Worm (Caenorhabditis elegans) whole organism, L1 larva: ENCODE measurements around the gene srh-129.

Experiments
- fkh-10 ChIP-seq: sonication (generic microtip); optimal IDR thresholded peaks from 2 replicates; lab custom pipeline; 2017; ENCODE audit warnings: missing biosample characterization, missing genetic modification reagents, missing genetic modification characterization
- fos-1 ChIP-seq: fragments of 150-350 bp; optimal IDR thresholded peaks from 2 replicates; lab custom pipeline; 2014; ENCODE audit warnings: missing biosample characterization, missing genetic modification characterization
- lin-13 ChIP-seq: fragments of 150-350 bp; optimal IDR thresholded peaks from 2 replicates; lab custom pipeline; 2014; ENCODE audit warnings: missing biosample characterization, missing genetic modification reagents, missing genetic modification characterization
- skn-1 ChIP-seq: fragments of 150-350 bp; optimal IDR thresholded peaks from 2 replicates; lab custom pipeline; 2014; ENCODE audit warnings: missing biosample characterization, missing genetic modification characterization
- unc-98 ChIP-seq: fragments of 200-800 bp; sonication (Bioruptor generic); IDR thresholded peaks from 2 replicates; pipeline ENCODE4 v1.3.6; 2022; ENCODE audit warnings: missing genetic modification characterization, missing compliant biosample characterization
- ztf-11 ChIP-seq, 2 experiments: sonication (generic microtip); optimal IDR thresholded peaks; 2 replicates each; lab custom pipeline; 2016 to 2017; ENCODE audit warnings: missing genetic modification characterization in 2 of 2, missing biosample characterization in 1 of 2, missing compliant biosample characterization in 1 of 2

- TF ChIP-seq unc-98 (GFP tag; lab: Robert Waterston, UW) (no peak), skn-1 (tag; lab: Kevin White, UChicago) (no peak), ztf-11 (tag; optimal IDR thresholded peaks at IDR 0.05; lab: Kevin White, UChicago) (no peak), fkh-10 (GFP tag; lab: Kevin White, UChicago) (no peak), lin-13 (GFP tag; lab: Kevin White, UChicago) (no peak), fos-1 (no peak)
Measured at ce11 chrV:5097035-5097434, 46.6 kb downstream of the srh-129 start, which contains the start of gene C04F5.2.
